Worm (Caenorhabditis elegans) whole organism, L1 larva: ENCODE data around the gene F27E5.3.

Source experiments
- C04F5.9 ChIP-seq: sonication (generic microtip); optimal IDR thresholded peaks from 2 replicates; lab custom pipeline; 2016; ENCODE audit warnings: missing genetic modification characterization, missing compliant biosample characterization
- C16A3.4 ChIP-seq: fragments of 150-350 bp; optimal IDR thresholded peaks from 2 replicates; lab custom pipeline; 2014; ENCODE audit warnings: missing biosample characterization, missing genetic modification characterization
- F16B12.6 ChIP-seq: fragments of 150-350 bp; optimal IDR thresholded peaks from 2 replicates; lab custom pipeline; 2014; ENCODE audit warnings: missing biosample characterization, missing genetic modification characterization
- aly-2 ChIP-seq: fragments of 150-350 bp; optimal IDR thresholded peaks from 2 replicates; lab custom pipeline; 2014; ENCODE audit warnings: missing biosample characterization, missing genetic modification characterization
- ama-1 ChIP-seq: fragments of 150-350 bp; optimal IDR thresholded peaks from 2 replicates; lab custom pipeline; 2014
- blmp-1 ChIP-seq: fragments of 150-350 bp; optimal IDR thresholded peaks from 2 replicates; lab custom pipeline; 2014; ENCODE audit warnings: missing biosample characterization, missing genetic modification characterization
- ceh-82 ChIP-seq, 3 experiments: fragments of 150-350 bp in 1 of 3; sonication (generic microtip) in 2 of 3; optimal IDR thresholded peaks; 2 replicates each; lab custom pipeline; 2014 to 2017; ENCODE audit warnings: missing biosample characterization in 3 of 3, missing genetic modification characterization in 3 of 3
- ces-1 ChIP-seq: fragments of 150-350 bp; optimal IDR thresholded peaks from 2 replicates; lab custom pipeline; 2014; ENCODE audit warnings: missing biosample characterization, missing genetic modification reagents, missing genetic modification characterization
- dpl-1 ChIP-seq, 3 experiments: fragments of 150-350 bp in 2 of 3; sonication (generic microtip) in 1 of 3; optimal IDR thresholded peaks; 2 replicates each; lab custom pipeline; 2014 to 2017; ENCODE audit warnings: missing biosample characterization in 3 of 3, missing genetic modification characterization in 3 of 3, missing genetic modification reagents in 3 of 3
- efl-1 ChIP-seq, 4 experiments: fragments of 150-350 bp; optimal IDR thresholded peaks in 3 of 4; peaks in 1 of 4; 1 replicate in 1 of 4; 2 replicates in 3 of 4; lab custom pipeline; 2014; ENCODE audit warnings: missing biosample characterization in 2 of 4, missing genetic modification characterization in 2 of 4, missing genetic modification reagents in 2 of 4
- egl-13 ChIP-seq: sonication (generic microtip); optimal IDR thresholded peaks from 2 replicates; lab custom pipeline; 2016; ENCODE audit warnings: missing genotype, missing genetic modification reagents, missing genetic modification characterization, missing compliant biosample characterization
- egl-27 ChIP-seq, 2 experiments: fragments of 150-350 bp in 1 of 2; sonication (generic microtip); optimal IDR thresholded peaks; 3 replicates each; lab custom pipeline; 2017 to 2018; ENCODE audit warnings: missing biosample characterization in 2 of 2, missing genetic modification characterization in 2 of 2, missing genetic modification reagents in 2 of 2
- elt-2 ChIP-seq: sonication (generic microtip); optimal IDR thresholded peaks from 2 replicates; lab custom pipeline; 2016; ENCODE audit warnings: missing genetic modification characterization, mild to moderate bottlenecking, inconsistent platforms, missing compliant biosample characterization, missing genetic modification reagents
- elt-3 ChIP-seq, 6 experiments: fragments of 150-350 bp in 1 of 6; sonication (generic microtip); optimal IDR thresholded peaks; 2 replicates each; lab custom pipeline; 2017 to 2018; ENCODE audit warnings: missing biosample characterization in 6 of 6, missing genetic modification characterization in 6 of 6, inconsistent platforms in 1 of 6
- fkh-4 ChIP-seq: sonication (generic microtip); optimal IDR thresholded peaks from 2 replicates; lab custom pipeline; 2016; ENCODE audit warnings: missing compliant biosample characterization, missing genetic modification characterization, borderline replicate concordance
- fkh-8 ChIP-seq: sonication (generic microtip); optimal IDR thresholded peaks from 2 replicates; lab custom pipeline; 2016; ENCODE audit warnings: mild to moderate bottlenecking, missing genetic modification characterization, missing compliant biosample characterization
- fos-1 ChIP-seq: fragments of 150-350 bp; optimal IDR thresholded peaks from 2 replicates; lab custom pipeline; 2014; ENCODE audit warnings: missing biosample characterization, missing genetic modification characterization
- hlh-4 ChIP-seq: sonication (generic microtip); optimal IDR thresholded peaks from 2 replicates; lab custom pipeline; 2016; ENCODE audit warnings: mild to moderate bottlenecking, missing genetic modification characterization, missing compliant biosample characterization
- irx-1 ChIP-seq: sonication (generic microtip); optimal IDR thresholded peaks from 2 replicates; lab custom pipeline; 2016; ENCODE audit warnings: missing genetic modification characterization, missing compliant biosample characterization
- isw-1 ChIP-seq: fragments of 200-800 bp; sonication (Bioruptor generic); IDR thresholded peaks from 2 replicates; pipeline ENCODE4 v1.3.6; 2022; ENCODE audit warnings: missing genetic modification characterization, missing compliant biosample characterization
- jun-1 ChIP-seq: fragments of 150-350 bp; optimal IDR thresholded peaks from 2 replicates; lab custom pipeline; 2014; ENCODE audit warnings: missing biosample characterization, missing genetic modification reagents, missing genetic modification characterization
- lin-13 ChIP-seq: fragments of 150-350 bp; optimal IDR thresholded peaks from 2 replicates; lab custom pipeline; 2014; ENCODE audit warnings: missing biosample characterization, missing genetic modification reagents, missing genetic modification characterization
- lin-14 ChIP-seq: fragments of 200-800 bp; sonication (Bioruptor generic); optimal IDR thresholded peaks from 2 replicates; lab custom pipeline; 2018; ENCODE audit warnings: mild to moderate bottlenecking, missing genetic modification characterization, moderate library complexity, missing compliant biosample characterization
- lin-15B ChIP-seq: fragments of 150-350 bp; sonication (generic microtip); optimal IDR thresholded peaks from 3 replicates; lab custom pipeline; 2014; ENCODE audit warnings: missing biosample characterization, missing genetic modification characterization
- lin-35 ChIP-seq, 2 experiments: fragments of 150-350 bp; optimal IDR thresholded peaks; 2 replicates each; lab custom pipeline; 2014; ENCODE audit warnings: missing biosample characterization in 2 of 2, missing genetic modification characterization in 2 of 2, missing genetic modification reagents in 2 of 2
- lin-39 ChIP-seq: fragments of 150-350 bp; optimal IDR thresholded peaks from 2 replicates; lab custom pipeline; 2014; ENCODE audit warnings: missing biosample characterization, missing genetic modification reagents, missing genetic modification characterization
- lsy-2 ChIP-seq, 2 experiments: fragments of 150-350 bp; optimal IDR thresholded peaks; 2 replicates each; lab custom pipeline; 2014; ENCODE audit warnings: missing biosample characterization in 2 of 2, missing genetic modification characterization in 2 of 2
- mdl-1 ChIP-seq, 2 experiments: fragments of 150-350 bp; optimal IDR thresholded peaks; 2 replicates each; lab custom pipeline; 2014 to 2017; ENCODE audit warnings: missing biosample characterization in 2 of 2, missing genetic modification characterization in 2 of 2, inconsistent platforms in 1 of 2
- mep-1 ChIP-seq: fragments of 150-350 bp; optimal IDR thresholded peaks from 2 replicates; lab custom pipeline; 2014; ENCODE audit warnings: missing biosample characterization, missing genetic modification characterization
- nhr-11 ChIP-seq: fragments of 150-350 bp; optimal IDR thresholded peaks from 2 replicates; lab custom pipeline; 2014; ENCODE audit warnings: missing biosample characterization, missing genetic modification characterization
- nhr-19 ChIP-seq: fragments of 200-800 bp; sonication (Bioruptor generic); conservative IDR thresholded peaks from 2 replicates; pipeline ENCODE4 v1.3.6; 2022; ENCODE audit warnings: missing genetic modification characterization, missing compliant biosample characterization
- nhr-20 ChIP-seq: sonication (generic microtip); optimal IDR thresholded peaks from 2 replicates; lab custom pipeline; 2016; ENCODE audit warnings: mild to moderate bottlenecking, missing genetic modification characterization, missing compliant biosample characterization
- nhr-28 ChIP-seq: fragments of 150-350 bp; optimal IDR thresholded peaks from 2 replicates; lab custom pipeline; 2014; ENCODE audit warnings: missing biosample characterization, missing genetic modification characterization
- nhr-47 ChIP-seq: sonication (generic microtip); optimal IDR thresholded peaks from 2 replicates; lab custom pipeline; 2016; ENCODE audit warnings: mild to moderate bottlenecking, missing genetic modification characterization, moderate library complexity, missing compliant biosample characterization
- nhr-71 ChIP-seq: sonication (generic microtip); optimal IDR thresholded peaks from 2 replicates; lab custom pipeline; 2016; ENCODE audit warnings: mild to moderate bottlenecking, missing genetic modification characterization, moderate library complexity, missing compliant biosample characterization
- nhr-77 ChIP-seq: fragments of 150-350 bp; optimal IDR thresholded peaks from 2 replicates; lab custom pipeline; 2014; ENCODE audit warnings: missing biosample characterization, missing genetic modification characterization
- nhr-85 ChIP-seq: sonication (generic microtip); peaks from one replicate; lab custom pipeline; 2016; ENCODE audit warnings: missing genetic modification characterization, inconsistent platforms, missing compliant biosample characterization
- pqm-1 ChIP-seq: sonication (generic microtip); optimal IDR thresholded peaks from 3 replicates; lab custom pipeline; 2017; ENCODE audit warnings: missing biosample characterization, missing genetic modification characterization
- rnt-1 ChIP-seq: sonication (generic microtip); optimal IDR thresholded peaks from 2 replicates; lab custom pipeline; 2016; ENCODE audit warnings: mild to moderate bottlenecking, missing genetic modification characterization, moderate library complexity, missing compliant biosample characterization
- skn-1 ChIP-seq: fragments of 150-350 bp; optimal IDR thresholded peaks from 2 replicates; lab custom pipeline; 2014; ENCODE audit warnings: missing biosample characterization, missing genetic modification characterization
- snu-23 ChIP-seq: sonication (generic microtip); optimal IDR thresholded peaks from 2 replicates; lab custom pipeline; 2016; ENCODE audit warnings: missing genetic modification characterization, missing compliant biosample characterization
- sox-4 ChIP-seq: sonication (generic microtip); optimal IDR thresholded peaks from 2 replicates; lab custom pipeline; 2016; ENCODE audit warnings: missing genetic modification characterization, missing compliant biosample characterization
- sptf-1 ChIP-seq: fragments of 150-350 bp; optimal IDR thresholded peaks from 2 replicates; lab custom pipeline; 2014; ENCODE audit warnings: missing biosample characterization, missing genetic modification characterization
- sup-37 ChIP-seq: fragments of 200-800 bp; sonication (Bioruptor generic); optimal IDR thresholded peaks from 2 replicates; lab custom pipeline; 2018; ENCODE audit warnings: mild to moderate bottlenecking, missing genetic modification characterization, missing compliant biosample characterization
- swsn-7 ChIP-seq: sonication (generic microtip); optimal IDR thresholded peaks from 2 replicates; lab custom pipeline; 2016; ENCODE audit warnings: missing genetic modification characterization, missing compliant biosample characterization
- tbx-2 ChIP-seq: sonication (generic microtip); optimal IDR thresholded peaks from 2 replicates; lab custom pipeline; 2016; ENCODE audit warnings: missing genetic modification characterization, missing compliant biosample characterization
- tlp-1 ChIP-seq: fragments of 150-350 bp; optimal IDR thresholded peaks from 2 replicates; lab custom pipeline; 2014; ENCODE audit warnings: missing biosample characterization, missing genetic modification characterization
- unc-30 ChIP-seq: sonication (generic microtip); optimal IDR thresholded peaks from 2 replicates; lab custom pipeline; 2017; ENCODE audit warnings: missing biosample characterization, missing genetic modification characterization
- unc-86 ChIP-seq: sonication (generic microtip); optimal IDR thresholded peaks from 2 replicates; lab custom pipeline; 2016; ENCODE audit warnings: missing genetic modification characterization, missing compliant biosample characterization
- xbp-1 ChIP-seq: sonication (generic microtip); optimal IDR thresholded peaks from 2 replicates; lab custom pipeline; 2016; ENCODE audit warnings: missing genetic modification characterization, missing compliant biosample characterization

Gene F27E5.3

DNA sequence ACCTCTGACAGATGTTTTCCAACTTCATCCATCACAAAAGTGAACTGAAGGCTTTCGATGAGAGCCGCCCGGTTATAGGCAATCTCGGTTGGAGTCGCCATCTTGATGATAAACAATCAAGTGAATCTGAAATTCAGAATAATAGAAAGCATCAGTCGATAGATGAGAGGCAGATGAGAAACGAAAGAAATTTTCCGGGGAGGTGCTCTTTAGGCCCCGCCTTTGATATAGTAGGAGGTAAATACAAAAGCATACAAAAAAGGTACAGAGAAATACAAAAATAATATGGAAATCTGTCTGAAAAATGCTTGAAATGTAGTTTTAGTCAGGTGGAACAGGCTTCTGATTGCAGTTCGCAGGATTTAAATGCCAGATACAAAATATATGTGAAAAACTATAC is 38.6 kb upstream of the F27E5.3 start, which contains the start of gene srd-1:
Gene srd-1 (minus strand): TSS at position 101 of the 400 bp plus-strand sequence.
- TF ChIP-seq snu-23 (GFP tag; lab: Kevin White, UChicago) (no peak), unc-30 (no peak), elt-3 (tag; optimal IDR thresholded peaks at IDR 0.05; lab: Kevin White, UChicago) (no peak), elt-2 (no peak), swsn-7 (no peak), tbx-2 (tag; lab: Kevin White, UChicago) (no peak), fos-1 (no peak), lin-39 (tag; lab: Kevin White, UChicago) (no peak), sox-4 (no peak), nhr-85 (tag; lab: Kevin White, UChicago) (no peak), nhr-47 (tag; lab: Kevin White, UChicago) (no peak), ces-1 (GFP tag; lab: Kevin White, UChicago) (no peak), pqm-1 (tag; lab: Kevin White, UChicago) (no peak), nhr-28 (no peak), nhr-11 (tag; lab: Kevin White, UChicago) (no peak), F16B12.6 (tag; lab: Kevin White, UChicago) (no peak), irx-1 (tag; lab: Kevin White, UChicago) (no peak), lsy-2 (tag; optimal IDR thresholded peaks at IDR 0.05; lab: Kevin White, UChicago) (no peak), isw-1 (GFP tag; lab: Robert Waterston, UW) (no peak), lin-15B (no peak)

- TF ChIP-seq blmp-1 (tag; lab: Kevin White, UChicago) (peak; percentile 91), hlh-4 (no peak), nhr-71 (tag; lab: Kevin White, UChicago) (peak; percentile 61), swsn-7 (peak; percentile 35), skn-1 (peak; percentile 3), tlp-1 (tag; lab: Kevin White, UChicago) (no peak), dpl-1 (GFP tag; optimal IDR thresholded peaks at IDR 0.05; lab: Kevin White, UChicago) (peak; percentile 27 to 50 (median 50)), fkh-4 (tag; lab: Kevin White, UChicago) (no peak), lin-13 (GFP tag; lab: Kevin White, UChicago) (peak; percentile 98), nhr-28 (no peak), elt-3 (tag; optimal IDR thresholded peaks at IDR 0.05; lab: Kevin White, UChicago) (peak in 1 of 6 experiments; percentile 22), egl-27 (tag; optimal IDR thresholded peaks at IDR 0.05; lab: Kevin White, UChicago) (no peak), mep-1 (peak; percentile 70), rnt-1 (tag; lab: Kevin White, UChicago) (peak; percentile 61), nhr-85 (tag; lab: Kevin White, UChicago) (peak; percentile 64), xbp-1 (peak; percentile 16), aly-2 (tag; lab: Kevin White, UChicago) (peak; percentile 6), sup-37 (GFP tag; lab: Kevin White, UChicago) (no peak), C04F5.9 (tag; lab: Kevin White, UChicago) (no peak), egl-13 (tag; lab: Kevin White, UChicago) (no peak), lin-39 (tag; lab: Kevin White, UChicago) (no peak), lin-15B (peak; percentile 87), nhr-19 (GFP tag; lab: Robert Waterston, UW) (peak; percentile 17), lin-35 (GFP tag; optimal IDR thresholded peaks at IDR 0.05; lab: Kevin White, UChicago) (peak; percentile 62 to 74), nhr-11 (tag; lab: Kevin White, UChicago) (no peak), mdl-1 (tag; optimal IDR thresholded peaks at IDR 0.05; lab: Kevin White, UChicago) (peak in 1 of 2 experiments; percentile 19), lsy-2 (tag; optimal IDR thresholded peaks at IDR 0.05; lab: Kevin White, UChicago) (peak; percentile 83 to 97), efl-1 (optimal IDR thresholded peaks at IDR 0.05; lab: Kevin White, UChicago) (peak; percentile 68 to 84), efl-1 (GFP tag; optimal IDR thresholded peaks at IDR 0.05 in 1 of 2; lab: Kevin White, UChicago) (peak; percentile 50 to 95), ama-1 (lab: Kevin White, UChicago) (no peak), jun-1 (tag; lab: Kevin White, UChicago) (peak; percentile 8), nhr-20 (tag; lab: Kevin White, UChicago) (peak; percentile 48), sptf-1 (tag; lab: Kevin White, UChicago) (no peak), unc-86 (tag; lab: Kevin White, UChicago) (peak; percentile 7), ceh-82 (tag; optimal IDR thresholded peaks at IDR 0.05; lab: Kevin White, UChicago) (peak in 2 of 3 experiments; percentile 20 to 57), fkh-8 (tag; lab: Kevin White, UChicago) (peak; percentile 50), nhr-77 (peak; percentile 23), nhr-47 (tag; lab: Kevin White, UChicago) (peak; percentile 61), ces-1 (GFP tag; lab: Kevin White, UChicago) (no peak), C16A3.4 (tag; lab: Kevin White, UChicago) (no peak), F16B12.6 (tag; lab: Kevin White, UChicago) (peak; percentile 23), tbx-2 (tag; lab: Kevin White, UChicago) (no peak), snu-23 (GFP tag; lab: Kevin White, UChicago) (peak; percentile 65), lin-14 (GFP tag; lab: Kevin White, UChicago) (peak; percentile 89)
Measured at ce11 chrII:10174338-10174737, 30.3 kb upstream of the F27E5.3 start, which contains the start of gene F33H1.4. F33H1.4 (plus strand) TSS chrII:10174648.
